Fruit fly (Drosophila melanogaster): Measurements from ENCODE around the gene Ir31a.

The Ir31a gene

DNA sequence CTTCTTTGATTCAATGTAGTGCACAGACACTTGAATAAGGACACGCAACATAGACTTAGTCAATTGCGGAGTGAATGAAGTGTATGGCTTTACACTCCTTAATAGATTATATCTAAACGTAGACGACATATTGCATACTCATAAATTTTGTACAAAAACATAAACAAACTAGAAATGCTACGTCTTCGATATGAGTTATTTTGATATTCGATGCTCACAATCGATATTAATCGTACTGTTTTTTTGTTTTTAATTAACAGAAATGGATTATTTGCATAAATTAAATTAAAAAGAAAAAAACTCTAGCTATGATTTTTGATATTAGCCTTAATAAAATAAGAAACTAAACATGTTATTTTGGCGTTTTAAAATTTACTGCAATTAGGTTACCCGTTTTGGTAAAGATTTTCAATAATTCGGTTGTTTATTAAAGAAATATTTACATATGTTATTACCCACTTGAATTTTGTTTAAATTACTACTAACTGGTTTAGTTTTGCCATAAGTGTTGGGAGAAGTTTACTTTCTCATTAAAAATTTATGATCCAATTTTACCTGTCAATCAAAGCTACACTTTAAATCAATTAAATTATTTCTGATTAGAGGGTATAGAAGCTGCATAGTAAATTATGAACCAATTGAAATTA is at the start of gene Ir31a, which contains the start of the genes CG17768 and LSm-4:
TSS of gene Ir31a (plus strand) at position 558 of the 647 bp plus-strand sequence.
TSS of gene CG17768 (minus strand) at position 196 of the 647 bp plus-strand sequence.
TSS of gene LSm-4 (minus strand) at position 196 of the 647 bp plus-strand sequence.
- TF ChIP-seq CG8478 (optimal IDR thresholded peaks at IDR 0.05) (no peak), CTCF (optimal IDR thresholded peaks at IDR 0.05) (no peak)

DNA sequence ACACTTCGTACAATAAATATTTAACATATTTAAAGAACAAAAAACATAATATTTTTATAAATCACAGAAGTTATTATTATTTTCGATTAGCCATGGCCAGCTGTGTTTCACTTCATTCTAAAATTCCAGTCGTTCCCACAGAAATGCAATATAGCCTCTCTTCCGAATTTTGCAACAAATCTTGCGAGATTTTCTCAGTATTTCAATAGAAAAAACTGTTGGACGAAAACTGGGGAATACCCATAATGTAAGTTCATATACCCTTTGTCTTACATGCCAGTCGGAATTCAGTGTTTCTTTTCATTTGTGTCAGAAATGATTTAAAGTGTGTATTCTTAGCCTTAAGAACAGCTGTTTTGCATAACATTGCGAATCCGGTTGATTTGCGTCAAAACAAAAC is 48.9 kb upstream of the Ir31a start, which contains the start of the genes CtsL4 and ClpP:
TSS of gene CtsL4 (minus strand) at position 90 of the 400 bp plus-strand sequence.
TSS of gene ClpP (plus strand) at position 288 of the 400 bp plus-strand sequence.
- no peak for TF ChIP-seq CTCF (optimal IDR thresholded peaks at IDR 0.05)
- no peak for TF ChIP-seq CG8478 (optimal IDR thresholded peaks at IDR 0.05)

- TF ChIP-seq CG8478 (optimal IDR thresholded peaks at IDR 0.05) (no peak), CTCF (optimal IDR thresholded peaks at IDR 0.05) (no peak)
These were observed 42.8 kb upstream of the Ir31a start, which contains the start of the genes Cand1 and pim for dm6 chr2L:10362408-10363067. Gene Cand1, minus strand, starts transcription at chr2L:10362707. Gene pim, plus strand, starts transcription at chr2L:10362989.

- TF ChIP-seq CG8478 (optimal IDR thresholded peaks at IDR 0.05) = no peak
- TF ChIP-seq CTCF (optimal IDR thresholded peaks at IDR 0.05) = no peak
These were observed 41.1 kb upstream of the Ir31a start, which contains the start of gene lft for dm6 chr2L:10364229-10364628. Gene lft, plus strand, starts transcription at chr2L:10364471.

DNA sequence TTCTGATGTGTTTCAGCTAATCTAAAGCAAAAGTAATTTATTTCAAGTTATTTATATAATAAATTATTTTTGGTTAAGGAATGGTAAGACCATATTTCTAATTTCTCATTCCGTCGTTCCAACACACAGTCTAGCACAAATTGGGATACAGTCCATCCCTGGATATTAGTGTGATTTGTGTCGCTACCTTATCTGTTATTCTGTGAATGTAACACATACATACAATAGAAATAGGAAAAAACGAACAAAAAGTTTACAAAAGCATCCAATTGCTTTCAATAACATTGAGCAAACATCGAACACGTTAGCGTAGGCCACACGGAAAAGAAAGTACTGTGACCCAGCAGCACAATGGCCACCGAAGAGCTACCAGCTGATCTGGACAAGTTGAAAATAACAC is 38.8 kb upstream of the Ir31a start, which contains the start of gene CG5056:
TSS of gene CG5056 (plus strand) at position 168 of the 400 bp plus-strand sequence.
- no peak for TF ChIP-seq CG8478 (optimal IDR thresholded peaks at IDR 0.05)
- TF ChIP-seq CTCF (optimal IDR thresholded peaks at IDR 0.05) = no peak

- TF ChIP-seq CG8478 (optimal IDR thresholded peaks at IDR 0.05) (no peak), CTCF (optimal IDR thresholded peaks at IDR 0.05) (no peak)
These were observed 33.1 kb upstream of the Ir31a start for dm6 chr2L:10372297-10372696.

DNA sequence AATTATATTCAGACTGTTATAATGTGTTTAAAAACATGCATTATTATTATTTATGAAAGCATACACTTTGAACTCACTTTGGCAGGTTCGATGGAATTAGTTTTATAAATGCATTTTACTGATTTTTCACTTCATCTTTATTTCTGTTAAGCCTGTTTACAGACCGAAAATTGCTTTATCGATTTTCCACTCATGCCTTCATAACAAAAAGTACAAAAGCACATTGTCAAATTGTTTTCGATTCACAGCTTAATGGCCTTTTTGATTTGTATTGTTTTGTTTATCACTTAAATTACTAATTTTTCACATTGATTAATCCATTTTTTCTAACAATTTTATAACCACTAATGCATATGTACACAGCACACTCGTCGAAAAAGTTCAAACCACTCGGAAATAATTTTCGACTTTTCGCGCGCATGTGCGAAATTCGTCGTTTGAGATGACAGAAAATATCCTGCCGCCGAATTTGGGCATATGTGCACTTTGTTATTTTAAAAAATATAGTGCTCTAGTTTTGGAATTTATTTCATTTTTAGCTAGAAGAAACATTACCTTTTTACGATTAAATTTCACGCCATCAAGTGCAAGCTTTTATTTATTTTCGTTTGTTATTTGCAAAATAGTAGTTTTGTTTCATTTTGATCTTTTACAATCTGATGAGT is 31.6 kb upstream of the Ir31a start, which contains the start of gene rho-5:
TSS of gene rho-5 (minus strand) at position 296 of the 665 bp plus-strand sequence.
- TF ChIP-seq CTCF (optimal IDR thresholded peaks at IDR 0.05) = no peak

- TF ChIP-seq CTCF (optimal IDR thresholded peaks at IDR 0.05) = no peak
- TF ChIP-seq CG8478 (optimal IDR thresholded peaks at IDR 0.05) = no peak
These were observed 29.7 kb upstream of the Ir31a start, which contains the start of the genes CG33303 and dpr19 for dm6 chr2L:10375464-10376236. Gene CG33303, minus strand, starts transcription at chr2L:10375757. Gene dpr19, plus strand, starts transcription at chr2L:10376168.

dm6 chr2L:10376276-10376675 is 29.1 kb upstream of the Ir31a start:
- TF ChIP-seq CG8478 (optimal IDR thresholded peaks at IDR 0.05) = no peak
- TF ChIP-seq CTCF (optimal IDR thresholded peaks at IDR 0.05) = no peak

DNA sequence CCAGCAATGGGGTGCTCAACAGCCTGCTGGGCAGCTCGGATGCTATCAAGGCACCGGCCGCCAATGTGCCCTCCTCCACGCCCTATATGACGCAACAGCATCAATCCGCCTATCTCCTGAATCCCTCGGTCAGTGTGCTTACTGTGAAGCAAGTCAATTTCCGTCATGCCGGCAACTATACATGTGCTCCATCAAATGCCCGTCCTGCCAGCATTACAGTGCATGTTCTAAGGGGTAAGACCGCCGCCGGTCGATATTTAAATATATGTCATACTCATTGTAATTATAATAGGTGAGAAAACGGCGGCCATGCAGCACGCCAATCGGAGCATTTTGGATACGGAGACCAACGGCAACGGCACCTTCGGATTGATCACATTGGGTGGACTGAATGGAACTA is 26.7 kb upstream of the Ir31a start:
- TF ChIP-seq CTCF (optimal IDR thresholded peaks at IDR 0.05) (no peak), CG8478 (optimal IDR thresholded peaks at IDR 0.05) (no peak)

- no peak for TF ChIP-seq CG8478 (optimal IDR thresholded peaks at IDR 0.05)
- peak; percentile 12 to 32 for TF ChIP-seq CTCF (optimal IDR thresholded peaks at IDR 0.05)
These were observed 25.5 kb upstream of the Ir31a start, which contains the start of gene gny for dm6 chr2L:10379865-10380264. Gene gny, plus strand, starts transcription at chr2L:10380103.

- TF ChIP-seq CTCF (optimal IDR thresholded peaks at IDR 0.05) (no peak), CG8478 (optimal IDR thresholded peaks at IDR 0.05) (no peak)
These were observed 23.4 kb upstream of the Ir31a start, which contains the start of gene CG5096 for dm6 chr2L:10381890-10382450. Gene CG5096, plus strand, starts transcription at chr2L:10382263.

DNA sequence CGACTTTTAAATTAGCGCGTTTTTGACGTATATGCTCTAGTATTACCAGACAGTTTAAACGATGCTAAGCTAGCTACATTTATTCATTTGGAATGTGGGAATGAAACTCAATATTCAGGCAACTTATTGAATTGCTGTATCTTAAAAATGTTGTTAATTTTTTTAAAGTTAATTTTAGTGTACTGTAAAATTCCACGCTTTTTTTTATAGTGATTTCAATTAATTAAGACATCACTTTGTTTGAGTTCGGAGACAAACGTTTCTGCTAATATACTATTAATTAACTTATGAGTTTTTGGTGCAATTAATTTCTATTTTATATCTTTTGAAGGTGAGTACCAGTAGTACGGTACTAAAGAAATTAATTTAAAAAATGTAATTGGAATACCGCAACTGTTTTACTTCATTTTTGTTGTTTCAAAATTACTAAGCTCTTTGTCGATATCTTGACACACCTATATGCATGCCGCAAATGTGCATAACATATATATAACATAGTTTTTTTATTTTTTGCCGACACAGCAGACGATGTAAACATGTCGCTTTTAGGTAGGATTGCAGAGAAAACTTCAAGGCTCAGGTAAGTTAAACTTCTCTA is 19.1 kb upstream of the Ir31a start, which contains the start of the genes Cdk1 and mRpS7:
TSS of gene Cdk1 (minus strand) at position 55 of the 598 bp plus-strand sequence.
TSS of gene mRpS7 (plus strand) at position 455 of the 598 bp plus-strand sequence.
- TF ChIP-seq CG8478 (optimal IDR thresholded peaks at IDR 0.05) = no peak
